Fruit fly (Drosophila melanogaster) S2 (cell line): Measurements from ENCODE around the gene Cyp6v1.

ENCODE experiments used
- CG8478 ChIP-seq: fragments of >200 bp; optimal IDR thresholded peaks from 2 replicates; lab custom pipeline; 2018
- CTCF ChIP-seq, 2 experiments: fragments of >200 bp; optimal IDR thresholded peaks; 2 replicates each; lab custom pipeline; 2018

- TF ChIP-seq CG8478 (lab: Kevin White, UChicago) (no peak), CTCF (optimal IDR thresholded peaks at IDR 0.05; lab: Kevin White, UChicago) (no peak)
Observed at dm6 chrX:20643385-20643784, 13.5 kb upstream of the Cyp6v1 start.
